Fruit fly (Drosophila melanogaster) whole organism, adult: ENCODE data around the gene Fam92.

Experiments used
- CG11617 ChIP-seq: fragments of 200-800 bp; sonication (Bioruptor generic); optimal IDR thresholded peaks from 2 replicates; lab custom pipeline; 2017; ENCODE audit warnings: mild to moderate bottlenecking, missing biosample characterization, missing genetic modification reagents, missing genetic modification characterization
- CG12768 ChIP-seq: fragments of 200-800 bp; sonication (Bioruptor generic); optimal IDR thresholded peaks from 2 replicates; lab custom pipeline; 2017; ENCODE audit warnings: missing biosample characterization, missing genetic modification characterization, mild to moderate bottlenecking, moderate library complexity, missing genetic modification reagents
- CG14711 ChIP-seq: fragments of 200-800 bp; sonication (Bioruptor generic); optimal IDR thresholded peaks from 2 replicates; lab custom pipeline; 2018; ENCODE audit warnings: missing biosample characterization, mild to moderate bottlenecking, missing genetic modification characterization, moderate library complexity
- CG1620 ChIP-seq: fragments of 200-800 bp; sonication (Bioruptor generic); optimal IDR thresholded peaks from 2 replicates; lab custom pipeline; 2016; ENCODE audit warnings: missing biosample characterization, missing genetic modification characterization
- CG33017 ChIP-seq: fragments of 200-800 bp; sonication (Bioruptor generic); optimal IDR thresholded peaks from 2 replicates; lab custom pipeline; 2018; ENCODE audit warnings: missing biosample characterization, mild to moderate bottlenecking, missing genetic modification characterization, moderate library complexity
- CG5204 ChIP-seq: fragments of 200-800 bp; sonication (Bioruptor generic); optimal IDR thresholded peaks from 2 replicates; lab custom pipeline; 2016; ENCODE audit warnings: missing biosample characterization, missing genetic modification characterization
- CG7045 ChIP-seq: fragments of 200-800 bp; sonication (Bioruptor generic); optimal IDR thresholded peaks from 2 replicates; lab custom pipeline; 2017; ENCODE audit warnings: missing biosample characterization, mild to moderate bottlenecking, missing genetic modification characterization
- CG7101 ChIP-seq: fragments of 200-800 bp; sonication (Bioruptor generic); optimal IDR thresholded peaks from 2 replicates; lab custom pipeline; 2018; ENCODE audit warnings: missing biosample characterization, mild to moderate bottlenecking, missing genetic modification characterization, moderate library complexity
- Clk ChIP-seq: fragments of 200-800 bp; sonication (Bioruptor generic); optimal IDR thresholded peaks from 2 replicates; lab custom pipeline; 2017; ENCODE audit warnings: missing biosample characterization, missing genetic modification characterization
- Crg-1 ChIP-seq: fragments of 200-800 bp; sonication (Bioruptor generic); optimal IDR thresholded peaks from 2 replicates; lab custom pipeline; 2016; ENCODE audit warnings: missing biosample characterization, missing genetic modification characterization
- Hr96 ChIP-seq: fragments of 200-800 bp; sonication (Bioruptor generic); optimal IDR thresholded peaks from 2 replicates; lab custom pipeline; 2016; ENCODE audit warnings: missing biosample characterization, missing genetic modification characterization
- Mnt ChIP-seq: fragments of 200-800 bp; sonication (Bioruptor generic); optimal IDR thresholded peaks from 2 replicates; lab custom pipeline; 2016; ENCODE audit warnings: missing biosample characterization, mild to moderate bottlenecking, missing genetic modification characterization
- bab1 ChIP-seq: fragments of 200-800 bp; sonication (Bioruptor generic); optimal IDR thresholded peaks from 3 replicates; lab custom pipeline; 2019; ENCODE audit warnings: missing biosample characterization, mild to moderate bottlenecking, missing genetic modification characterization, moderate library complexity
- cic ChIP-seq: fragments of 200-800 bp; sonication (Bioruptor generic); optimal IDR thresholded peaks from 2 replicates; lab custom pipeline; 2017; ENCODE audit warnings: missing biosample characterization, mild to moderate bottlenecking, missing genetic modification characterization, moderate library complexity
- cnc ChIP-seq, 2 experiments: fragments of >200 bp; optimal IDR thresholded peaks; 2 replicates each; lab custom pipeline; 2017
- kay ChIP-seq: fragments of 200-800 bp; sonication (Bioruptor generic); peaks from one replicate; lab custom pipeline; 2016; ENCODE audit warnings: missing biosample characterization, missing genetic modification characterization, borderline replicate concordance
- ovo ChIP-seq: fragments of 200-800 bp; sonication (Bioruptor generic); optimal IDR thresholded peaks from 2 replicates; lab custom pipeline; 2016; ENCODE audit warnings: missing biosample characterization, missing genetic modification characterization
- pad ChIP-seq: fragments of 200-800 bp; sonication (Bioruptor generic); optimal IDR thresholded peaks from 3 replicates; lab custom pipeline; 2017; ENCODE audit warnings: missing biosample characterization, missing genetic modification characterization, mild to moderate bottlenecking, moderate library complexity, missing genetic modification reagents
- tj ChIP-seq: fragments of 200-800 bp; sonication (Bioruptor generic); optimal IDR thresholded peaks from 3 replicates; lab custom pipeline; 2017; ENCODE audit warnings: missing biosample characterization, mild to moderate bottlenecking, missing genetic modification characterization, moderate library complexity
- toe ChIP-seq: fragments of 200-800 bp; sonication (Bioruptor generic); optimal IDR thresholded peaks from 2 replicates; lab custom pipeline; 2016; ENCODE audit warnings: missing biosample characterization, missing genetic modification characterization

Gene Fam92

DNA sequence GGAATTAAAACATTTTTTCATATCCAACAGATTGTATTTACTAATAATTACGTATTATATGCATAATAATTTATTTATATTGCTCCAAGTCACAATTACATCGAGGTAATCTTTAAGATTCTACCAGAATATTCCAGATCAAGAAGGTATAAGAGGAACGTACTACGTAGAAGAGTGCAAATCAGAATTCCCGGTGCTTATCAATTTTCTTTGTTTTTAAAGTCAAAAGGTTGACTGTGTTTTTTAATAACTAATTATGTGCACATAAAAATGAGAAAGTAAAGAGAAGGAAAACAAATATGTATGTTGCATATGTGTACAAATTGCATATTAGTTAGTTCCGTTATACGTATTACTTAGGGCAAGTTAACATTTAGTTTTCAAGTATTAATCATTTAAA lies 3.5 kb upstream of the Fam92 start:
- TF ChIP-seq CG12768 (GFP tag; lab: Kevin White, UChicago): no peak
- no peak for TF ChIP-seq toe (GFP tag; lab: Kevin White, UChicago)
- no peak for TF ChIP-seq CG11617
- TF ChIP-seq CG1620 (GFP tag; lab: Kevin White, UChicago): no peak
- TF ChIP-seq CG33017: no peak
- TF ChIP-seq Mnt (GFP tag; lab: Kevin White, UChicago): no peak
- TF ChIP-seq pad (GFP tag; lab: Kevin White, UChicago): no peak
- TF ChIP-seq Crg-1 (GFP tag; lab: Kevin White, UChicago): no peak
- no peak for TF ChIP-seq cic
- no peak for TF ChIP-seq cnc (optimal IDR thresholded peaks at IDR 0.05; lab: Kevin White, UChicago)
- TF ChIP-seq ovo (GFP tag; lab: Kevin White, UChicago): no peak
- TF ChIP-seq Clk (GFP tag; lab: Kevin White, UChicago): no peak
- no peak for TF ChIP-seq CG7101 (tag; lab: Kevin White, UChicago)
- no peak for TF ChIP-seq kay (GFP tag; lab: Kevin White, UChicago)
- no peak for TF ChIP-seq bab1
- TF ChIP-seq CG5204 (GFP tag; lab: Kevin White, UChicago): no peak
- TF ChIP-seq CG14711 (tag; lab: Kevin White, UChicago): no peak
- TF ChIP-seq Hr96 (GFP tag; lab: Kevin White, UChicago): no peak

DNA sequence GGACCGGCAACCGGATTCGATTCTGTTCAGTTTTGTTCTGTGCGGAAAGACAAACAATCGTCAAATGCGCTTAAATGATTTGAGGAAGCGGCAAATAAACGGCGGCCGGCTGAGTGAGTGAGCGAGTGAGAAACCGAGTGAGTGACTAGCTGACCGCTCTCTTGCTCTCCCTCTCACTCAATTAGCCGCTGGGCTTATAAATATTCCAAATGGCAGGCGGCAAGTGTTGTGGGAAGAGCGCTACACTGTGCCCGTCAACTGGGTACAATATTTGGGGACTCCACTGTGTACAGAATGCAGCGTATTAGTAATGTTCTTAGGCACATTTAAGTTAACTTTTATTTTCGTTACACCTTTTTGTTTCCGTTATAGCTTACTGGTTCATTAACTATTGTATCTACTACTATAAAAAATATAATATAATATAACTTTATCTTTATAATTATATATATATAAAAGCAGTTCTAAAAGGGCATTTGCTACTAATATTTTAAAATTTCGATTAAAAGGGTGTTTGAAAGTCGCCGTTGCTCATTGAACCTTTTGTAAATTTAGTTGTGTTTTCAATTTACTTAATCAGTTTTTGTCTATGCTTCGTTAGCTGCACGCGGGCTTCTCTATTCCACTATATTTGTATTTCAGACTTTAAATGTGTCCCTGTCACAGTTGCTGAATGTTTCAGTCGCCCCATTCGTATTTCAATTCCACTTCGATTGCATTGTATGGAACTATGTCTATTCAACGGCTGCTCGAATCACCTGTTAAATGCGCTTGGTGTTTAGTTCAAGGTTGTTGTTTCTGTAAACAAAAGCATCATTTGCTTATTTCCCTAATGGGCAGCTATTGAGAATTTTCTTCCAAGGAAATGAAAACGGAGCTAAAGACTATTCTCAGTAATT lies 2.7 kb upstream of the Fam92 start:
- TF ChIP-seq CG12768 (GFP tag; lab: Kevin White, UChicago) (peak; percentile 56), CG7045 (peak; percentile 15), tj (GFP tag; lab: Kevin White, UChicago) (no peak)

DNA sequence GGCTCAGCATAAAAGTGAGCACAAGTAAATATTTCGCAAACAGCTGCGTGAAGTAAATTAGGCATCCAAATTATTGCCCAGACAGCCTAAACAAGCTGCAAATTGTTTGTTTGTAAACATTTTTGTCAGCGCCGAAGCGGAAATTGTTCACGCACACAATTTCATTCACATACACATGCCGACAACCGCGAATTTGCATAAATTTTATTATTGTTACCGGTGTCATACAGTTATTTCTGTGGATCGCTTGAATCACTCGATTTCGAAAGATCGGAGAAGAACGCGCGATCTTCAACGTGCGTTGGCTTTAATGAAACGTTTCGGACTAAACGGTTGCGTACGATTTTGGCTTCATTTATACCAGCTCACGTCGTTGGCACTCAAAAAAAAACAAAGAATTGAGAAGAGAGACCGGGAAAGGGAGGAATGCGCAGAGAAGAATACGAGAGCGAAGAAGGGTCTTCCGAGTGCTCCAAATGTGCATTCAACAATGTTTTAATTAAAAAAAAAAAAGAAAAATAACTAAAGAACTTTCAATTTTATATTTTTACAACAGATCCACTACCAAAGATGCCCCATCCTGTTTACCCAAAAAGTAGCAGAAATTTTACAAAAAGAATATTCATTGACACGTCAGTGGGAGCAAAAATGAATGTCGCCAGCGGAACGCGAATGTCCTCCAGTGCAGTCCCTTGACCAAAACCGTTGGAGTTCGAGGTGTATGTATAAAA lies 1.4 kb upstream of the Fam92 start, which contains the start of gene vir-1:
TSS of gene vir-1 (minus strand) at position 334 of the 731 bp plus-strand sequence.
- TF ChIP-seq CG11617 (no peak), CG7045 (no peak), bab1 (no peak), tj (GFP tag; lab: Kevin White, UChicago) (no peak), CG1620 (GFP tag; lab: Kevin White, UChicago) (no peak), Clk (GFP tag; lab: Kevin White, UChicago) (no peak), CG5204 (GFP tag; lab: Kevin White, UChicago) (no peak), Hr96 (GFP tag; lab: Kevin White, UChicago) (no peak), kay (GFP tag; lab: Kevin White, UChicago) (no peak), ovo (GFP tag; lab: Kevin White, UChicago) (no peak), cic (no peak), CG14711 (tag; lab: Kevin White, UChicago) (no peak), CG12768 (GFP tag; lab: Kevin White, UChicago) (no peak), pad (GFP tag; lab: Kevin White, UChicago) (no peak), cnc (optimal IDR thresholded peaks at IDR 0.05; lab: Kevin White, UChicago) (no peak), CG7101 (tag; lab: Kevin White, UChicago) (no peak)

DNA sequence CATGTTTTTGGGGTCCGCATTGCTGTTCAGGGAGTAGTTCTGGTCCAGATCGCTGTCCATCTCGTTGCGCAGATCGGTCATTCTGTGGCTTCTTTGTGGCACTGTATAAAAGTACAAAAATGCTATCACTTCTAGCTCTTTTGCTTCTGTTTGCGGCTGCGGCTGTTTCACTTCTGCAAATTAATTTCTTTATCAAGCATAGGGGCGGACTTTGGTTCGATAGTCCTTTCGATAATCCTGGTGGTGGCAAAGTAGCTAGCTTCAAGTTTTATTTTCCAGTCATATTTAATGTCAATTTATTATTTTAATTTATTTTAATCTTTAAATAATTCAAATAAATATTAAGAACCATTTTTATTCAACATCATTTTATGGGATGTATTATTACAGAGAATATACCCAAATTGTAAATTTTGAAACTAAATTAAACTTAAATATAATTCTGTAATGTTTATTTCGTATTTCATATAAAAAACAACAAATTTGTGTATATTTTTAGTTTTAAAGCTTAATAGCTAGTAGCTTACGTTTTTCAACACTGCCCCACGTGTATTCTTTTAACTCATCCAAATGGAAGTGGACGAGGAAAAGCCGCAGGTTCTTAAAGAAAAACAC lies 2.9 kb downstream of the Fam92 start, which contains the start of the genes CG5446 and Trm1:
TSS of gene CG5446 (minus strand) at position 223 of the 615 bp plus-strand sequence.
TSS of gene Trm1 (plus strand) at position 542 of the 615 bp plus-strand sequence.
- peak; percentile 89 for TF ChIP-seq CG7101 (tag; lab: Kevin White, UChicago)
- TF ChIP-seq Crg-1 (GFP tag; lab: Kevin White, UChicago): peak; percentile 29
- TF ChIP-seq Hr96 (GFP tag; lab: Kevin White, UChicago): no peak
- TF ChIP-seq CG5204 (GFP tag; lab: Kevin White, UChicago): no peak
- TF ChIP-seq Clk (GFP tag; lab: Kevin White, UChicago): no peak
- peak; percentile 46 for TF ChIP-seq cic
- TF ChIP-seq CG12768 (GFP tag; lab: Kevin White, UChicago): peak; percentile 74
- peak; percentile 70 for TF ChIP-seq CG7045
- TF ChIP-seq Mnt (GFP tag; lab: Kevin White, UChicago): peak; percentile 54
- TF ChIP-seq ovo (GFP tag; lab: Kevin White, UChicago): no peak
- no peak for TF ChIP-seq toe (GFP tag; lab: Kevin White, UChicago)
- TF ChIP-seq kay (GFP tag; lab: Kevin White, UChicago): no peak
- TF ChIP-seq CG14711 (tag; lab: Kevin White, UChicago): peak; percentile 83
- no peak for TF ChIP-seq cnc (optimal IDR thresholded peaks at IDR 0.05; lab: Kevin White, UChicago)
- peak; percentile 52 for TF ChIP-seq pad (GFP tag; lab: Kevin White, UChicago)
- TF ChIP-seq CG33017: peak; percentile 88
- peak; percentile 89 for TF ChIP-seq CG11617
- TF ChIP-seq tj (GFP tag; lab: Kevin White, UChicago): peak; percentile 55
- TF ChIP-seq bab1: peak; percentile 50
- TF ChIP-seq CG1620 (GFP tag; lab: Kevin White, UChicago): no peak

DNA sequence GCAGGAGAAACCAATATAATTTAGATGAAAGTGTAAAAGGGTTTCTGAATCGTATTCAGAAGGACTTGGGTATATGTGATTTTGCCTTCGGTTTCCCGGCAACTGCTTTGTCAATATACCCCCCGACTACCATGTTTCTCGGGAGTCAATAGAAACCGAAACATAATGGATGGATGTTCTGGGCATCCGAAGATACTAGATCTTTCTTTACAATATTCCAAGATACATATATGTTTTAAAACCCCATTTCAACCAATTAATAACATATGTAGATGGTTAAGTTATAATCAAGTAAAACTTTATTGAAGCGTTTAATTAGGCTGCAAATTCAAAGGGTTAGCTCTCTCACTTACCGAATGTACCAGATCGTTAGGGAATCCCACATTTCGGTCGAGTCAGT lies 6.1 kb downstream of the Fam92 start, which contains the start of gene CG5435:
TSS of gene CG5435 (minus strand) at position 101 of the 400 bp plus-strand sequence.
- no peak for TF ChIP-seq CG11617
- no peak for TF ChIP-seq cic
- TF ChIP-seq cnc (optimal IDR thresholded peaks at IDR 0.05; lab: Kevin White, UChicago): no peak
- TF ChIP-seq CG5204 (GFP tag; lab: Kevin White, UChicago): no peak
- TF ChIP-seq CG1620 (GFP tag; lab: Kevin White, UChicago): no peak
- no peak for TF ChIP-seq Clk (GFP tag; lab: Kevin White, UChicago)
- no peak for TF ChIP-seq CG33017
- no peak for TF ChIP-seq Mnt (GFP tag; lab: Kevin White, UChicago)
- no peak for TF ChIP-seq ovo (GFP tag; lab: Kevin White, UChicago)
- TF ChIP-seq CG7101 (tag; lab: Kevin White, UChicago): no peak
- TF ChIP-seq tj (GFP tag; lab: Kevin White, UChicago): no peak
- TF ChIP-seq toe (GFP tag; lab: Kevin White, UChicago): no peak
- no peak for TF ChIP-seq CG7045
- no peak for TF ChIP-seq Hr96 (GFP tag; lab: Kevin White, UChicago)
- no peak for TF ChIP-seq CG14711 (tag; lab: Kevin White, UChicago)
- TF ChIP-seq kay (GFP tag; lab: Kevin White, UChicago): no peak
- no peak for TF ChIP-seq Crg-1 (GFP tag; lab: Kevin White, UChicago)
- no peak for TF ChIP-seq bab1
